Fruit fly (Drosophila melanogaster) Kc167 (cell line): ENCODE results near the gene Sf3a1.

Source experiments
- Myc ChIP-seq: fragments of >200 bp; optimal IDR thresholded peaks from 2 replicates; lab custom pipeline; 2017; ENCODE audit warnings: missing external identifiers
- Sin3A ChIP-seq: fragments of >200 bp; optimal IDR thresholded peaks from 2 replicates; lab custom pipeline; 2018; ENCODE audit warnings: missing external identifiers
- h ChIP-seq: fragments of >200 bp; optimal IDR thresholded peaks from 3 replicates; lab custom pipeline; 2018; ENCODE audit warnings: missing external identifiers
- psq ChIP-seq: fragments of >200 bp; optimal IDR thresholded peaks from 2 replicates; lab custom pipeline; 2017; ENCODE audit warnings: missing external identifiers

dm6 chr3R:16986181-16987074 is 15.7 kb downstream of the Sf3a1 start:
- TF ChIP-seq Sin3A (no peak), Myc (lab: Kevin White, UChicago) (no peak), h (no peak), psq (lab: Kevin White, UChicago) (no peak)
